Fruit fly (Drosophila melanogaster) whole organism, embryonic: ENCODE data around the gene CG13364.

Experiments used
- Asciz ChIP-seq: fragments of 200-800 bp; sonication (Bioruptor generic); optimal IDR thresholded peaks from 2 replicates; lab custom pipeline; 2017; ENCODE audit warnings: missing biosample characterization, mild to moderate bottlenecking, missing genetic modification characterization, missing genetic modification reagents
- B-H2 ChIP-seq: fragments of 200-800 bp; sonication (Bioruptor generic); optimal IDR thresholded peaks from 2 replicates; lab custom pipeline; 2018; ENCODE audit warnings: missing biosample characterization, mild to moderate bottlenecking, missing genetic modification characterization
- BEAF-32 ChIP-seq: fragments of 200-800 bp; sonication (Bioruptor generic); optimal IDR thresholded peaks from 3 replicates; lab custom pipeline; 2017; ENCODE audit warnings: missing biosample characterization, missing genetic modification characterization, mild to moderate bottlenecking, moderate library complexity, missing genetic modification reagents
- CG10147 ChIP-seq: fragments of 200-800 bp; sonication (Bioruptor generic); optimal IDR thresholded peaks from 2 replicates; lab custom pipeline; 2019; ENCODE audit warnings: missing biosample characterization, mild to moderate bottlenecking, missing genetic modification characterization, moderate library complexity
- CG10321 ChIP-seq: fragments of 200-800 bp; sonication (Bioruptor generic); IDR thresholded peaks from 2 replicates; pipeline ENCODE4 v1.3.6; 2022; ENCODE audit warnings: missing biosample characterization, missing genetic modification characterization
- CG10462 ChIP-seq: fragments of 200-800 bp; sonication (Bioruptor generic); optimal IDR thresholded peaks from 2 replicates; lab custom pipeline; 2016; ENCODE audit warnings: missing biosample characterization, missing genetic modification characterization
- CG11723 ChIP-seq: fragments of 200-800 bp; sonication (Bioruptor generic); optimal IDR thresholded peaks from 2 replicates; lab custom pipeline; 2017; ENCODE audit warnings: missing biosample characterization, mild to moderate bottlenecking, missing genetic modification characterization
- CG12659 ChIP-seq: fragments of 200-800 bp; sonication (Bioruptor generic); optimal IDR thresholded peaks from 3 replicates; lab custom pipeline; 2017; ENCODE audit warnings: mild to moderate bottlenecking, missing biosample characterization, missing genetic modification reagents, missing genetic modification characterization
- CG13775 ChIP-seq: fragments of 200-800 bp; sonication (Bioruptor generic); optimal IDR thresholded peaks from 3 replicates; lab custom pipeline; 2017; ENCODE audit warnings: missing biosample characterization, mild to moderate bottlenecking, missing genetic modification characterization
- CG14441 ChIP-seq: fragments of 200-800 bp; sonication (Bioruptor generic); IDR thresholded peaks from 2 replicates; pipeline ENCODE4 v1.3.6; 2022; ENCODE audit warnings: missing biosample characterization, missing genetic modification characterization
- CG15514 ChIP-seq: fragments of 200-800 bp; sonication (Bioruptor generic); optimal IDR thresholded peaks from 3 replicates; lab custom pipeline; 2017; ENCODE audit warnings: missing biosample characterization, missing genetic modification characterization, mild to moderate bottlenecking, moderate library complexity, missing genetic modification reagents
- CG16863 ChIP-seq: fragments of 200-800 bp; sonication (Bioruptor generic); optimal IDR thresholded peaks from 3 replicates; lab custom pipeline; 2016; ENCODE audit warnings: missing biosample characterization, missing genetic modification characterization
- CG17359 ChIP-seq: fragments of 200-800 bp; sonication (Bioruptor generic); optimal IDR thresholded peaks from 3 replicates; lab custom pipeline; 2018; ENCODE audit warnings: missing biosample characterization, mild to moderate bottlenecking, missing genetic modification characterization, moderate library complexity
- CG17612 ChIP-seq: fragments of 200-800 bp; sonication (Bioruptor generic); IDR thresholded peaks from 2 replicates; pipeline ENCODE4 v1.3.6; 2022; ENCODE audit warnings: missing biosample characterization, missing genetic modification characterization
- CG18619 ChIP-seq: fragments of 200-800 bp; sonication (Bioruptor generic); optimal IDR thresholded peaks from 3 replicates; lab custom pipeline; 2017; ENCODE audit warnings: missing biosample characterization, mild to moderate bottlenecking, missing genetic modification characterization
- CG30020 ChIP-seq: fragments of 200-800 bp; optimal IDR thresholded peaks from 2 replicates; lab custom pipeline; 2019; ENCODE audit warnings: missing biosample characterization, mild to moderate bottlenecking, missing genetic modification characterization, moderate library complexity
- CG3163 ChIP-seq: fragments of 200-800 bp; sonication (Bioruptor generic); optimal IDR thresholded peaks from 3 replicates; lab custom pipeline; 2016; ENCODE audit warnings: missing biosample characterization, missing genetic modification characterization
- CG32772 ChIP-seq: fragments of 200-800 bp; sonication (Bioruptor generic); IDR thresholded peaks from 2 replicates; pipeline ENCODE4 v1.3.6; 2022; ENCODE audit warnings: missing biosample characterization, missing genetic modification characterization
- CG34376 ChIP-seq: fragments of 200-800 bp; sonication (Bioruptor generic); optimal IDR thresholded peaks from 2 replicates; lab custom pipeline; 2018; ENCODE audit warnings: missing biosample characterization, mild to moderate bottlenecking, missing genetic modification characterization
- CG3726 ChIP-seq: fragments of 200-800 bp; sonication (Bioruptor generic); IDR thresholded peaks from 3 replicates; pipeline ENCODE4, ENCODE4 v1.3.6; 2022; ENCODE audit warnings: missing biosample characterization, missing genetic modification characterization
- CG6683 ChIP-seq: fragments of 200-800 bp; sonication (Bioruptor generic); optimal IDR thresholded peaks from 2 replicates; lab custom pipeline; 2017; ENCODE audit warnings: missing biosample characterization, mild to moderate bottlenecking, missing genetic modification characterization, missing genetic modification reagents
- CG6765 ChIP-seq: fragments of 200-800 bp; sonication (Bioruptor generic); optimal IDR thresholded peaks from 3 replicates; lab custom pipeline; 2017; ENCODE audit warnings: missing biosample characterization, mild to moderate bottlenecking, missing genetic modification characterization
- CG6854 ChIP-seq: fragments of 200-800 bp; sonication (Bioruptor generic); optimal IDR thresholded peaks from 3 replicates; lab custom pipeline; 2017; ENCODE audit warnings: missing biosample characterization, mild to moderate bottlenecking, missing genetic modification characterization
- CG8290 ChIP-seq, 3 experiments: fragments of 200-800 bp; sonication (Bioruptor generic); optimal IDR thresholded peaks; 2 replicates each; lab custom pipeline; 2016 to 2019; ENCODE audit warnings: missing biosample characterization in 3 of 3, missing genetic modification characterization in 3 of 3, mild to moderate bottlenecking in 2 of 3, moderate library complexity in 1 of 3
- CG8944 ChIP-seq: fragments of 200-800 bp; sonication (Bioruptor generic); optimal IDR thresholded peaks from 3 replicates; lab custom pipeline; 2016; ENCODE audit warnings: missing biosample characterization, missing genetic modification characterization
- CG9932 ChIP-seq: fragments of 200-800 bp; sonication (Bioruptor generic); IDR thresholded peaks from 2 replicates; pipeline ENCODE4 v1.3.6; 2022; ENCODE audit warnings: missing biosample characterization, missing genetic modification characterization
- CHES-1-like ChIP-seq: fragments of 200-800 bp; sonication (Bioruptor generic); optimal IDR thresholded peaks from 2 replicates; lab custom pipeline; 2016; ENCODE audit warnings: missing biosample characterization, missing genetic modification characterization
- D19B ChIP-seq: fragments of 200-800 bp; sonication (Bioruptor generic); optimal IDR thresholded peaks from 2 replicates; lab custom pipeline; 2017; ENCODE audit warnings: missing biosample characterization, mild to moderate bottlenecking, missing genetic modification characterization
- Dip3 ChIP-seq: fragments of 200-800 bp; sonication (Bioruptor generic); optimal IDR thresholded peaks from 3 replicates; lab custom pipeline; 2016; ENCODE audit warnings: missing biosample characterization, missing genetic modification characterization
- Dref ChIP-seq: fragments of 200-800 bp; sonication (Bioruptor generic); IDR thresholded peaks from 2 replicates; pipeline ENCODE4 v1.3.6; 2022; ENCODE audit warnings: missing biosample characterization, missing genetic modification characterization
- E2f1 ChIP-seq: fragments of 200-800 bp; sonication (Bioruptor generic); IDR thresholded peaks from 2 replicates; pipeline ENCODE4 v1.3.6; 2022; ENCODE audit warnings: missing biosample characterization, missing genetic modification characterization
- HLH3B ChIP-seq: fragments of 200-800 bp; sonication (Bioruptor generic); IDR thresholded peaks from 2 replicates; pipeline ENCODE4 v1.3.6; 2022; ENCODE audit warnings: missing biosample characterization, missing genetic modification characterization
- Max ChIP-seq: fragments of 200-800 bp; sonication (Bioruptor generic); optimal IDR thresholded peaks from 2 replicates; lab custom pipeline; 2016; ENCODE audit warnings: missing biosample characterization, mild to moderate bottlenecking, missing genetic modification characterization
- Mes4 ChIP-seq: fragments of 200-800 bp; sonication (Bioruptor generic); optimal IDR thresholded peaks from 2 replicates; lab custom pipeline; 2016; ENCODE audit warnings: missing biosample characterization, missing genetic modification characterization
- ac ChIP-seq: fragments of 200-800 bp; sonication (Bioruptor generic); optimal IDR thresholded peaks from 3 replicates; lab custom pipeline; 2017; ENCODE audit warnings: missing biosample characterization, mild to moderate bottlenecking, missing genetic modification characterization
- amos ChIP-seq: fragments of 200-800 bp; sonication (Bioruptor generic); IDR thresholded peaks from 2 replicates; pipeline ENCODE4 v1.3.6; 2022; ENCODE audit warnings: missing biosample characterization, missing genetic modification characterization; ENCODE audit not compliant: partially characterized antibody
- bab2 ChIP-seq: fragments of 200-800 bp; sonication (Bioruptor generic); optimal IDR thresholded peaks from 2 replicates; lab custom pipeline; 2016; ENCODE audit warnings: missing biosample characterization, missing genetic modification characterization
- bigmax ChIP-seq: fragments of 200-800 bp; sonication (Bioruptor generic); optimal IDR thresholded peaks from 2 replicates; lab custom pipeline; 2018; ENCODE audit warnings: missing biosample characterization, mild to moderate bottlenecking, missing genetic modification characterization
- cato ChIP-seq: fragments of 200-800 bp; sonication (Bioruptor generic); optimal IDR thresholded peaks from 2 replicates; lab custom pipeline; 2016; ENCODE audit warnings: missing biosample characterization, missing genetic modification characterization, borderline replicate concordance
- da ChIP-seq: fragments of 200-800 bp; sonication (Bioruptor generic); optimal IDR thresholded peaks from 2 replicates; lab custom pipeline; 2016; ENCODE audit warnings: missing biosample characterization, missing genetic modification characterization
- dan ChIP-seq: fragments of 200-800 bp; sonication (Bioruptor generic); IDR thresholded peaks from 2 replicates; pipeline ENCODE4 v1.3.6; 2022; ENCODE audit warnings: missing biosample characterization, missing genetic modification characterization
- ems ChIP-seq: fragments of 200-800 bp; sonication (Bioruptor generic); optimal IDR thresholded peaks from 3 replicates; lab custom pipeline; 2016; ENCODE audit warnings: missing biosample characterization, missing genetic modification characterization
- fd96Cb ChIP-seq: fragments of 200-800 bp; sonication (Bioruptor generic); optimal IDR thresholded peaks from 2 replicates; lab custom pipeline; 2018; ENCODE audit warnings: missing biosample characterization, mild to moderate bottlenecking, missing genetic modification characterization, moderate library complexity
- gem ChIP-seq: fragments of 200-800 bp; sonication (Bioruptor generic); optimal IDR thresholded peaks from 2 replicates; lab custom pipeline; 2019; ENCODE audit warnings: missing biosample characterization, mild to moderate bottlenecking, missing genetic modification characterization, moderate library complexity
- gfzf ChIP-seq: fragments of 200-800 bp; sonication (Bioruptor generic); optimal IDR thresholded peaks from 2 replicates; lab custom pipeline; 2016; ENCODE audit warnings: missing biosample characterization, mild to moderate bottlenecking, missing genetic modification characterization, moderate library complexity
- gsb-n ChIP-seq: fragments of 200-800 bp; sonication (Bioruptor generic); optimal IDR thresholded peaks from 3 replicates; lab custom pipeline; 2018; ENCODE audit warnings: missing biosample characterization, mild to moderate bottlenecking, missing genetic modification characterization
- mld ChIP-seq: fragments of 200-800 bp; sonication (Bioruptor generic); IDR thresholded peaks from 3 replicates; pipeline ENCODE4 v1.3.6; 2022; ENCODE audit warnings: missing biosample characterization, missing genetic modification characterization; ENCODE audit not compliant: partially characterized antibody
- row ChIP-seq: fragments of 200-800 bp; sonication (Bioruptor generic); IDR thresholded peaks from 3 replicates; pipeline ENCODE4 v1.3.6; 2022; ENCODE audit warnings: missing biosample characterization, missing genetic modification characterization
- sens-2 ChIP-seq: fragments of 200-800 bp; sonication (Bioruptor generic); IDR thresholded peaks from 2 replicates; pipeline ENCODE4 v1.3.6; 2022; ENCODE audit warnings: missing biosample characterization, missing genetic modification characterization
- z ChIP-seq: fragments of 200-800 bp; sonication (Bioruptor generic); IDR thresholded peaks from 3 replicates; pipeline ENCODE4 v1.3.6; 2022; ENCODE audit warnings: missing biosample characterization, missing genetic modification characterization

CG13364 gene

dm6 chrX:621132-621555 is 3.9 kb downstream of the CG13364 start, which contains the start of the genes CG13365 and Vsp37A (continued):
- TF ChIP-seq CG12659 (GFP tag; lab: Kevin White, UChicago) (peak; percentile 65), cato (GFP tag; lab: Kevin White, UChicago) (no peak), CG6683 (no peak), CG3726 (GFP tag; lab: Robert Waterston, UW) (no peak), ems (GFP tag; lab: Kevin White, UChicago) (peak; percentile 17), CG14441 (GFP tag; lab: Robert Waterston, UW) (no peak; the same call in 1 of the 2 replicates), CG10462 (no peak), CG11723 (GFP tag; lab: Kevin White, UChicago) (peak; percentile 34), CG6854 (GFP tag; lab: Kevin White, UChicago) (no peak), gsb-n (tag; lab: Kevin White, UChicago) (peak; percentile 18), E2f1 (GFP tag; lab: Robert Waterston, UW) (no peak), gem (tag; lab: Kevin White, UChicago) (peak; percentile 52), CG8944 (GFP tag; lab: Kevin White, UChicago) (peak; percentile 61), amos (GFP tag; lab: Robert Waterston, UW) (no peak), Dip3 (GFP tag; lab: Kevin White, UChicago) (peak; percentile 44), CG34376 (GFP tag; lab: Kevin White, UChicago) (peak; percentile 58), dan (GFP tag; lab: Robert Waterston, UW) (no peak), gfzf (GFP tag; lab: Kevin White, UChicago) (peak; percentile 54), ac (no peak), B-H2 (GFP tag; lab: Kevin White, UChicago) (peak; percentile 41), CG8290 (GFP tag; optimal IDR thresholded peaks at IDR 0.05; lab: Kevin White, UChicago) (peak; percentile 9), CG8290 (tag; optimal IDR thresholded peaks at IDR 0.05; lab: Kevin White, UChicago) (peak in 1 of 2 experiments; percentile 29), CG3163 (GFP tag; lab: Kevin White, UChicago) (peak; percentile 4), CG15514 (GFP tag; lab: Kevin White, UChicago) (peak; percentile 85), CG9932 (GFP tag; lab: Robert Waterston, UW) (peak; percentile 47), mld (no peak), bab2 (GFP tag; lab: Kevin White, UChicago) (peak; percentile 64), CG18619 (GFP tag; lab: Kevin White, UChicago) (peak; percentile 4), CG30020 (tag; lab: Kevin White, UChicago) (peak; percentile 58), CG17612 (no peak), CG17359 (tag; lab: Kevin White, UChicago) (peak; percentile 31), Dref (peak; percentile 25; the same call in 1 of the 2 replicates), Asciz (GFP tag; lab: Kevin White, UChicago) (no peak), Mes4 (GFP tag; lab: Kevin White, UChicago) (peak; percentile 17), CG13775 (GFP tag; lab: Kevin White, UChicago) (peak; percentile 51), CG10321 (GFP tag; lab: Robert Waterston, UW) (no peak), Max (GFP tag; lab: Kevin White, UChicago) (peak; percentile 52), HLH3B (GFP tag; lab: Robert Waterston, UW) (no peak), fd96Cb (no peak), bigmax (GFP tag; lab: Kevin White, UChicago) (no peak), D19B (no peak), BEAF-32 (peak; percentile 55), CG16863 (GFP tag; lab: Kevin White, UChicago) (peak; percentile 47), CG10147 (peak; percentile 29), CHES-1-like (GFP tag; lab: Kevin White, UChicago) (peak; percentile 64), sens-2 (GFP tag; lab: Robert Waterston, UW) (no peak), row (GFP tag; lab: Robert Waterston, UW) (peak; percentile 85), da (peak; percentile 38), CG6765 (GFP tag; lab: Kevin White, UChicago) (no peak), CG32772 (peak; percentile 33; the same call in 1 of the 2 replicates), z (GFP tag; lab: Robert Waterston, UW) (no peak)
